Fruit fly (Drosophila melanogaster) whole organism, embryonic: ENCODE measurements around the gene prd.

ENCODE experiments used
- C15 ChIP-seq: fragments of 200-800 bp; sonication (Bioruptor generic); IDR thresholded peaks from 3 replicates; pipeline ENCODE4 v1.3.6; 2022; ENCODE audit warnings: missing biosample characterization, missing genetic modification characterization
- CG10267 ChIP-seq: fragments of 200-800 bp; sonication (Bioruptor generic); optimal IDR thresholded peaks from 2 replicates; lab custom pipeline; 2018; ENCODE audit warnings: missing biosample characterization, mild to moderate bottlenecking, missing genetic modification characterization, moderate library complexity
- CG10565 ChIP-seq: fragments of 200-800 bp; sonication (Bioruptor generic); optimal IDR thresholded peaks from 3 replicates; lab custom pipeline; 2016; ENCODE audit warnings: missing biosample characterization, mild to moderate bottlenecking, missing genetic modification characterization
- CG11695 ChIP-seq: fragments of 200-800 bp; sonication (Bioruptor generic); IDR thresholded peaks from 3 replicates; pipeline ENCODE4 v1.3.6; 2022; ENCODE audit warnings: missing biosample characterization, missing genetic modification characterization
- CG1233 ChIP-seq: fragments of 200-800 bp; sonication (Bioruptor generic); optimal IDR thresholded peaks from 4 replicates; lab custom pipeline; 2018; ENCODE audit warnings: missing biosample characterization, mild to moderate bottlenecking, missing genetic modification characterization
- CG12391 ChIP-seq: fragments of 200-800 bp; sonication (Bioruptor generic); optimal IDR thresholded peaks from 3 replicates; lab custom pipeline; 2018; ENCODE audit warnings: missing biosample characterization, mild to moderate bottlenecking, missing genetic modification characterization, moderate library complexity
- CG12659 ChIP-seq: fragments of 200-800 bp; sonication (Bioruptor generic); optimal IDR thresholded peaks from 3 replicates; lab custom pipeline; 2017; ENCODE audit warnings: mild to moderate bottlenecking, missing biosample characterization, missing genetic modification reagents, missing genetic modification characterization
- CG14860 ChIP-seq: fragments of 200-800 bp; sonication (Bioruptor generic); IDR thresholded peaks from 3 replicates; pipeline ENCODE4 v1.3.6; 2022; ENCODE audit warnings: missing biosample characterization, missing genetic modification characterization; ENCODE audit not compliant: partially characterized antibody
- CG15601 ChIP-seq: fragments of 200-800 bp; sonication (Bioruptor generic); optimal IDR thresholded peaks from 3 replicates; lab custom pipeline; 2019; ENCODE audit warnings: missing biosample characterization, mild to moderate bottlenecking, missing genetic modification characterization, moderate library complexity
- CG16815 ChIP-seq: fragments of 200-800 bp; sonication (Bioruptor generic); optimal IDR thresholded peaks from 3 replicates; lab custom pipeline; 2017; ENCODE audit warnings: missing biosample characterization, mild to moderate bottlenecking, missing genetic modification characterization
- CG17328 ChIP-seq: fragments of 200-800 bp; sonication (Bioruptor generic); IDR thresholded peaks from 2 replicates; pipeline ENCODE4 v1.3.6; 2022; ENCODE audit warnings: missing biosample characterization, missing genetic modification characterization
- CG17612 ChIP-seq: fragments of 200-800 bp; sonication (Bioruptor generic); IDR thresholded peaks from 2 replicates; pipeline ENCODE4 v1.3.6; 2022; ENCODE audit warnings: missing biosample characterization, missing genetic modification characterization
- CG18262 ChIP-seq: fragments of 200-800 bp; optimal IDR thresholded peaks from 3 replicates; lab custom pipeline; 2019; ENCODE audit warnings: missing biosample characterization, mild to moderate bottlenecking, missing genetic modification characterization, moderate library complexity
- CG2116 ChIP-seq: fragments of 200-800 bp; sonication (Bioruptor generic); optimal IDR thresholded peaks from 3 replicates; lab custom pipeline; 2018; ENCODE audit warnings: missing biosample characterization, mild to moderate bottlenecking, missing genetic modification characterization
- CG2129 ChIP-seq: fragments of 200-800 bp; sonication (Bioruptor generic); IDR thresholded peaks from 2 replicates; pipeline ENCODE4 v1.3.6; 2022; ENCODE audit warnings: missing biosample characterization, missing genetic modification characterization; ENCODE audit not compliant: partially characterized antibody
- CG2678 ChIP-seq: fragments of 200-800 bp; sonication (Bioruptor generic); optimal IDR thresholded peaks from 3 replicates; lab custom pipeline; 2019; ENCODE audit warnings: missing biosample characterization, mild to moderate bottlenecking, missing genetic modification characterization, moderate library complexity
- CG2712 ChIP-seq: fragments of 200-800 bp; optimal IDR thresholded peaks from 3 replicates; lab custom pipeline; 2019; ENCODE audit warnings: missing biosample characterization, mild to moderate bottlenecking, missing genetic modification characterization, moderate library complexity
- CG30403 ChIP-seq: fragments of 200-800 bp; sonication (Bioruptor generic); optimal IDR thresholded peaks from 3 replicates; lab custom pipeline; 2016; ENCODE audit warnings: missing biosample characterization, missing genetic modification characterization
- CG31441 ChIP-seq: fragments of 200-800 bp; sonication (Bioruptor generic); IDR thresholded peaks from 2 replicates; pipeline ENCODE4 v1.3.6; 2022; ENCODE audit warnings: missing biosample characterization, missing genetic modification characterization
- CG5180 ChIP-seq: fragments of 200-800 bp; sonication (Bioruptor generic); optimal IDR thresholded peaks from 3 replicates; lab custom pipeline; 2017; ENCODE audit warnings: missing biosample characterization, missing genetic modification characterization, mild to moderate bottlenecking, moderate library complexity, missing genetic modification reagents
- CG6175 ChIP-seq: fragments of 200-800 bp; sonication (Bioruptor generic); IDR thresholded peaks from 3 replicates; pipeline ENCODE4 v1.3.6; 2022; ENCODE audit warnings: missing biosample characterization, missing genetic modification characterization
- Dll ChIP-seq: fragments of 200-800 bp; sonication (Bioruptor generic); IDR thresholded peaks from 4 replicates; pipeline ENCODE4 v1.3.6; 2022; ENCODE audit warnings: missing biosample characterization, missing genetic modification characterization; ENCODE audit not compliant: partially characterized antibody
- Drgx ChIP-seq: fragments of 200-800 bp; sonication (Bioruptor generic); IDR thresholded peaks from 2 replicates; pipeline ENCODE4 v1.3.6; 2022; ENCODE audit warnings: missing biosample characterization, missing genetic modification characterization
- Hey ChIP-seq: fragments of 200-800 bp; sonication (Bioruptor generic); optimal IDR thresholded peaks from 3 replicates; lab custom pipeline; 2018; ENCODE audit warnings: missing biosample characterization, mild to moderate bottlenecking, missing genetic modification characterization
- Jarid2 ChIP-seq: fragments of 200-800 bp; sonication (Bioruptor generic); optimal IDR thresholded peaks from 3 replicates; lab custom pipeline; 2017; ENCODE audit warnings: mild to moderate bottlenecking, missing biosample characterization, missing genetic modification reagents, missing genetic modification characterization
- Myb ChIP-seq: fragments of 200-800 bp; sonication (Bioruptor generic); optimal IDR thresholded peaks from 2 replicates; lab custom pipeline; 2016; ENCODE audit warnings: missing biosample characterization, missing genetic modification characterization
- Side ChIP-seq: fragments of 200-800 bp; sonication (Bioruptor generic); optimal IDR thresholded peaks from 2 replicates; lab custom pipeline; 2016; ENCODE audit warnings: missing biosample characterization, missing genetic modification characterization
- Usf ChIP-seq: fragments of 200-800 bp; sonication (Bioruptor generic); optimal IDR thresholded peaks from 2 replicates; lab custom pipeline; 2017; ENCODE audit warnings: missing genotype, missing biosample characterization, missing genetic modification characterization
- YL-1 ChIP-seq: fragments of 200-800 bp; sonication (Bioruptor generic); optimal IDR thresholded peaks from 3 replicates; lab custom pipeline; 2017; ENCODE audit warnings: missing biosample characterization, mild to moderate bottlenecking, missing genetic modification characterization
- al ChIP-seq: fragments of 200-800 bp; sonication (Bioruptor generic); IDR thresholded peaks from 2 replicates; pipeline ENCODE4 v1.3.6; 2022; ENCODE audit warnings: missing biosample characterization, missing genetic modification characterization
- amos ChIP-seq: fragments of 200-800 bp; sonication (Bioruptor generic); IDR thresholded peaks from 2 replicates; pipeline ENCODE4 v1.3.6; 2022; ENCODE audit warnings: missing biosample characterization, missing genetic modification characterization; ENCODE audit not compliant: partially characterized antibody
- ato ChIP-seq: fragments of 200-800 bp; sonication (Bioruptor generic); IDR thresholded peaks from 2 replicates; pipeline ENCODE4 v1.3.6; 2022; ENCODE audit warnings: missing biosample characterization, missing genetic modification characterization; ENCODE audit not compliant: partially characterized antibody
- az2 ChIP-seq: fragments of 200-800 bp; sonication (Bioruptor generic); optimal IDR thresholded peaks from 3 replicates; lab custom pipeline; 2016; ENCODE audit warnings: missing biosample characterization, missing genetic modification characterization
- dm ChIP-seq: fragments of 200-800 bp; sonication (Bioruptor generic); optimal IDR thresholded peaks from 3 replicates; lab custom pipeline; 2016; ENCODE audit warnings: missing biosample characterization, missing genetic modification characterization
- exex ChIP-seq: fragments of 200-800 bp; sonication (Bioruptor generic); optimal IDR thresholded peaks from 4 replicates; lab custom pipeline; 2018; ENCODE audit warnings: missing biosample characterization, mild to moderate bottlenecking, missing genetic modification characterization, moderate library complexity
- gcm2 ChIP-seq: fragments of 200-800 bp; sonication (Bioruptor generic); optimal IDR thresholded peaks from 2 replicates; lab custom pipeline; 2016; ENCODE audit warnings: missing biosample characterization, missing genetic modification characterization
- her ChIP-seq: fragments of 200-800 bp; sonication (Bioruptor generic); optimal IDR thresholded peaks from 2 replicates; lab custom pipeline; 2016; ENCODE audit warnings: missing biosample characterization, missing genetic modification characterization
- lbe ChIP-seq: fragments of 200-800 bp; sonication (Bioruptor generic); optimal IDR thresholded peaks from 2 replicates; lab custom pipeline; 2016; ENCODE audit warnings: missing biosample characterization, mild to moderate bottlenecking, missing genetic modification characterization
- nerfin-2 ChIP-seq: fragments of 200-800 bp; sonication (Bioruptor generic); IDR thresholded peaks from 2 replicates; pipeline ENCODE4 v1.3.6; 2022; ENCODE audit warnings: missing biosample characterization, missing genetic modification characterization; ENCODE audit not compliant: partially characterized antibody
- pb ChIP-seq: fragments of 200-800 bp; sonication (Bioruptor generic); optimal IDR thresholded peaks from 3 replicates; lab custom pipeline; 2016; ENCODE audit warnings: missing biosample characterization, missing genetic modification characterization
- phol ChIP-seq: fragments of 200-800 bp; sonication (Bioruptor generic); optimal IDR thresholded peaks from 3 replicates; lab custom pipeline; 2018; ENCODE audit warnings: missing biosample characterization, mild to moderate bottlenecking, missing genetic modification characterization, moderate library complexity
- pzg ChIP-seq: fragments of 200-800 bp; sonication (Bioruptor generic); optimal IDR thresholded peaks from 3 replicates; lab custom pipeline; 2018; ENCODE audit warnings: missing biosample characterization, mild to moderate bottlenecking, missing genetic modification characterization, moderate library complexity
- repo ChIP-seq: fragments of 200-800 bp; sonication (Bioruptor generic); optimal IDR thresholded peaks from 2 replicates; lab custom pipeline; 2016; ENCODE audit warnings: missing biosample characterization, missing genetic modification characterization
- sc ChIP-seq, 3 experiments: fragments of >200 bp in 2 of 3; fragments of 200-800 bp in 1 of 3; sonication (Bioruptor generic) in 1 of 3; optimal IDR thresholded peaks; 2 replicates in 2 of 3; 3 replicates in 1 of 3; lab custom pipeline; 2017; ENCODE audit warnings: mild to moderate bottlenecking in 1 of 3, missing biosample characterization in 1 of 3, missing genetic modification characterization in 1 of 3, missing genetic modification reagents in 1 of 3
- sens ChIP-seq: fragments of 200-800 bp; sonication (Bioruptor generic); peaks from one replicate; lab custom pipeline; 2016; ENCODE audit warnings: missing biosample characterization, missing genetic modification characterization
- sna ChIP-seq: fragments of 200-800 bp; sonication (Bioruptor generic); IDR thresholded peaks from 2 replicates; pipeline ENCODE4 v1.3.6; 2022; ENCODE audit warnings: missing biosample characterization, missing genetic modification characterization; ENCODE audit not compliant: partially characterized antibody
- tio ChIP-seq: fragments of 200-800 bp; sonication (Bioruptor generic); optimal IDR thresholded peaks from 2 replicates; lab custom pipeline; 2017; ENCODE audit warnings: missing biosample characterization, missing genetic modification characterization, inconsistent platforms
- zen ChIP-seq: fragments of 200-800 bp; sonication (Bioruptor generic); optimal IDR thresholded peaks from 3 replicates; lab custom pipeline; 2018; ENCODE audit warnings: missing biosample characterization, mild to moderate bottlenecking, missing genetic modification characterization, moderate library complexity

Gene prd

DNA sequence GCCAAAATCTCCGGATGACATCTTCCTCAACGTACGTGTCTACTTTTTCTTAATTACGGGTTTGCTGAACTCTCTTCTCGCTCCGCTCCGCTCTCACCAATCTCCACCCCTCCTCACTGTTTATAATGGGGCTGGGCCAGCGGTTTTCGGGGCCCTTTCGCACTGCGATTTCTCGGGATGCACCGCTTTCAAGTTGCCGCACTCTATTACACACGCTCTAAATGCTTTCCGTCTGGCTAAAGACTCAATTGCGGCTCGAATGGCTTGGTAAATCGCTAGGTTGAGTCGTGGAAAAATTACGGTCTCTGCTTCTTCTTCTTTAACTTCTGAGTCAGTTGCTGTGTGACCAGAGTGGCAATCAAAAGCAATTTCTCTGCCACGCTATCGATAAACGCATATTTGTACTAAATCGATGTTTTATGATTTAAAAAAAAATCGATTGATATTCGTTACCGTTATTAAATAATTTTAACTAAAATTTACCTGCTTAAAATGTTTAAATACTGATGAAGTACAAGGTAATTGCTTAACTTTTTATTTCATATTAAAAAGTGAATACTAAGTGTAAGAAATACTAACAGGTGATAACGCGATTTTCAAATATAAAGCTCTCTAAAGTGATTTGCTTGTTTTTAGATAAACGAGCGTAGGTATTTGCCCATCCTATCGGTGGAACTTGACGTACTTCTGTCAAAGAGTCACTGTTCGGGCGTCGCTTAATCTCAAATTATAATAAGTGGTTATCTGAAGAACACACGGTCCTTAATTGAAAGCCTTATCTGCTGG, 23.3 kb upstream of the prd start, which contains the start of the genes Rab6 and Phae1 (continued):
- TF ChIP-seq CG17328 (GFP tag; lab: Robert Waterston, UW) = no peak
- TF ChIP-seq repo (GFP tag; lab: Kevin White, UChicago) = no peak
- peak; percentile 80 for TF ChIP-seq pzg (GFP tag; lab: Kevin White, UChicago)
- peak; percentile 85 for TF ChIP-seq CG2116 (GFP tag; lab: Kevin White, UChicago)
- no peak for TF ChIP-seq sc (optimal IDR thresholded peaks at IDR 0.05; lab: Kevin White, UChicago)
- no peak for TF ChIP-seq sc (GFP tag; optimal IDR thresholded peaks at IDR 0.05; lab: Kevin White, UChicago)
- TF ChIP-seq CG18262 (tag; lab: Kevin White, UChicago) = peak; percentile 13
- no peak for TF ChIP-seq CG17612 (GFP tag; lab: Robert Waterston, UW)
- no peak for TF ChIP-seq CG16815 (GFP tag; lab: Kevin White, UChicago)
- no peak for TF ChIP-seq CG30403 (GFP tag; lab: Kevin White, UChicago)
- peak; percentile 76 for TF ChIP-seq ato (GFP tag; lab: Robert Waterston, UW)
- peak; percentile 32 for TF ChIP-seq Jarid2 (GFP tag; lab: Kevin White, UChicago)
- peak; percentile 83 for TF ChIP-seq Dll (GFP tag; lab: Robert Waterston, UW)
- no peak for TF ChIP-seq C15 (GFP tag; lab: Robert Waterston, UW)
- TF ChIP-seq nerfin-2 = peak; percentile 63; the same call in 1 of the 2 replicates
- no peak for TF ChIP-seq CG6175
- TF ChIP-seq CG15601 (tag; lab: Kevin White, UChicago) = peak; percentile 22
- peak; percentile 6 for TF ChIP-seq her (GFP tag; lab: Kevin White, UChicago)
- no peak for TF ChIP-seq al (GFP tag; lab: Robert Waterston, UW)
- peak; percentile 70 for TF ChIP-seq amos (GFP tag; lab: Robert Waterston, UW)
- no peak for TF ChIP-seq CG10565
- TF ChIP-seq Hey (tag; lab: Kevin White, UChicago) = peak; percentile 50
- peak; percentile 29 for TF ChIP-seq sens
- TF ChIP-seq Drgx (GFP tag; lab: Robert Waterston, UW) = no peak
- TF ChIP-seq YL-1 (GFP tag; lab: Kevin White, UChicago) = peak; percentile 88
- peak; percentile 8 for TF ChIP-seq CG12659
- peak; percentile 20 for TF ChIP-seq CG12391 (tag; lab: Kevin White, UChicago)
- TF ChIP-seq CG31441 (GFP tag; lab: Robert Waterston, UW) = peak; percentile 19; the same call in 1 of the 2 replicates
- no peak for TF ChIP-seq CG2678 (tag; lab: Kevin White, UChicago)
- TF ChIP-seq Myb (GFP tag; lab: Kevin White, UChicago) = peak; percentile 92
- TF ChIP-seq CG5180 (GFP tag; lab: Kevin White, UChicago) = no peak
- TF ChIP-seq gcm2 (GFP tag; lab: Kevin White, UChicago) = no peak
- peak; percentile 77 for TF ChIP-seq sna (GFP tag; lab: Robert Waterston, UW)
- no peak for TF ChIP-seq lbe (GFP tag; lab: Kevin White, UChicago)
- no peak for TF ChIP-seq az2 (GFP tag; lab: Kevin White, UChicago)
- TF ChIP-seq pb (GFP tag; lab: Kevin White, UChicago) = no peak
- TF ChIP-seq CG1233 (GFP tag; lab: Kevin White, UChicago) = no peak
- TF ChIP-seq CG10267 (tag; lab: Kevin White, UChicago) = peak; percentile 56
- no peak for TF ChIP-seq dm (GFP tag; lab: Kevin White, UChicago)
- peak; percentile 87 for TF ChIP-seq exex
- TF ChIP-seq Usf (GFP tag; lab: Kevin White, UChicago) = no peak
- TF ChIP-seq phol (tag; lab: Kevin White, UChicago) = peak; percentile 27
- TF ChIP-seq CG11695 (GFP tag; lab: Robert Waterston, UW) = peak; percentile 34; the same call in 1 of the 3 replicates
- no peak for TF ChIP-seq tio
- TF ChIP-seq CG2129 (GFP tag; lab: Robert Waterston, UW) = peak; percentile 55; the same call in 1 of the 2 replicates
- peak; percentile 33 for TF ChIP-seq Side (GFP tag; lab: Kevin White, UChicago)
- peak; percentile 34 for TF ChIP-seq CG2712
- TF ChIP-seq CG14860 (GFP tag; lab: Robert Waterston, UW) = peak; percentile 75
- peak; percentile 0 for TF ChIP-seq zen
